Worm (Caenorhabditis elegans) whole organism, late embryonic: Measurements from ENCODE around the gene ifg-1.
A peak's percentile ranks its signal among the peaks of the same experiment; 100 is the strongest.

Experiments
- C08G9.2 ChIP-seq: sonication (generic microtip); optimal IDR thresholded peaks from 2 replicates; lab custom pipeline; 2016; ENCODE audit warnings: mild to moderate bottlenecking, missing genetic modification characterization, moderate library complexity, missing compliant biosample characterization
- F13H6.1 ChIP-seq: sonication (generic microtip); optimal IDR thresholded peaks from 2 replicates; lab custom pipeline; 2016; ENCODE audit warnings: missing genetic modification characterization, missing compliant biosample characterization
- K02D7.2 ChIP-seq: sonication (generic microtip); optimal IDR thresholded peaks from 2 replicates; lab custom pipeline; 2017; ENCODE audit warnings: mild to moderate bottlenecking, missing genetic modification characterization, missing compliant biosample characterization
- Y22D7AL.16 ChIP-seq: sonication (generic microtip); optimal IDR thresholded peaks from 2 replicates; lab custom pipeline; 2016; ENCODE audit warnings: missing genetic modification characterization, missing compliant biosample characterization
- ahr-1 ChIP-seq: sonication (generic microtip); optimal IDR thresholded peaks from 2 replicates; lab custom pipeline; 2016; ENCODE audit warnings: missing genetic modification characterization, missing compliant biosample characterization
- ama-1 ChIP-seq: fragments of 150-350 bp; optimal IDR thresholded peaks from 2 replicates; lab custom pipeline; 2014
- ceh-14 ChIP-seq: sonication (generic microtip); optimal IDR thresholded peaks from 2 replicates; lab custom pipeline; 2016; ENCODE audit warnings: missing genotype, missing genetic modification characterization, missing compliant biosample characterization
- ceh-18 ChIP-seq: sonication (generic microtip); optimal IDR thresholded peaks from 2 replicates; lab custom pipeline; 2016; ENCODE audit warnings: missing genetic modification characterization, missing compliant biosample characterization
- ceh-2 ChIP-seq: sonication (generic microtip); optimal IDR thresholded peaks from 2 replicates; lab custom pipeline; 2016; ENCODE audit warnings: missing genotype, missing genetic modification characterization, missing compliant biosample characterization
- ceh-31 ChIP-seq: sonication (generic microtip); optimal IDR thresholded peaks from 2 replicates; lab custom pipeline; 2016; ENCODE audit warnings: missing genetic modification characterization, missing compliant biosample characterization
- ceh-34 ChIP-seq: sonication (generic microtip); optimal IDR thresholded peaks from 2 replicates; lab custom pipeline; 2016; ENCODE audit warnings: mild to moderate bottlenecking, missing genetic modification characterization, missing compliant biosample characterization
- ceh-48 ChIP-seq: sonication (generic microtip); optimal IDR thresholded peaks from 2 replicates; lab custom pipeline; 2016; ENCODE audit warnings: missing genetic modification characterization, inconsistent platforms, missing compliant biosample characterization
- ceh-6 ChIP-seq: fragments of 200-800 bp; sonication (Bioruptor generic); optimal IDR thresholded peaks from 2 replicates; lab custom pipeline; 2018; ENCODE audit warnings: mild to moderate bottlenecking, missing genetic modification characterization, missing compliant biosample characterization
- ceh-9 ChIP-seq: sonication (generic microtip); optimal IDR thresholded peaks from 2 replicates; lab custom pipeline; 2016; ENCODE audit warnings: mild to moderate bottlenecking, missing genetic modification characterization, inconsistent platforms, missing compliant biosample characterization
- che-1 ChIP-seq: sonication (generic microtip); optimal IDR thresholded peaks from 2 replicates; lab custom pipeline; 2016; ENCODE audit warnings: mild to moderate bottlenecking, missing genetic modification characterization, missing compliant biosample characterization
- dve-1 ChIP-seq: sonication (generic microtip); optimal IDR thresholded peaks from 2 replicates; lab custom pipeline; 2017; ENCODE audit warnings: antibody characterized with exemption, mild to moderate bottlenecking, missing genetic modification characterization, missing compliant biosample characterization
- elt-4 ChIP-seq: sonication (generic microtip); optimal IDR thresholded peaks from 2 replicates; lab custom pipeline; 2016; ENCODE audit warnings: missing genetic modification characterization, missing compliant biosample characterization
- ets-4 ChIP-seq: sonication (generic microtip); optimal IDR thresholded peaks from 2 replicates; lab custom pipeline; 2016; ENCODE audit warnings: missing genetic modification characterization, missing compliant biosample characterization
- eyg-1 ChIP-seq: sonication (generic microtip); optimal IDR thresholded peaks from 2 replicates; lab custom pipeline; 2016; ENCODE audit warnings: missing genotype, missing genetic modification characterization, missing compliant biosample characterization
- fax-1 ChIP-seq: sonication (generic microtip); optimal IDR thresholded peaks from 2 replicates; lab custom pipeline; 2016; ENCODE audit warnings: missing genotype, missing genetic modification characterization, missing compliant biosample characterization
- fkh-6 ChIP-seq: sonication (generic microtip); optimal IDR thresholded peaks from 2 replicates; lab custom pipeline; 2016; ENCODE audit warnings: missing genetic modification characterization, missing compliant biosample characterization
- gmeb-2 ChIP-seq: sonication (generic microtip); optimal IDR thresholded peaks from 2 replicates; lab custom pipeline; 2016; ENCODE audit warnings: missing genetic modification characterization, inconsistent platforms, missing compliant biosample characterization
- hlh-30 ChIP-seq: sonication (generic microtip); optimal IDR thresholded peaks from 2 replicates; lab custom pipeline; 2017; ENCODE audit warnings: antibody characterized with exemption, missing genetic modification characterization, missing compliant biosample characterization; ENCODE audit not compliant: insufficient read depth
- lin-11 ChIP-seq: fragments of 200-800 bp; sonication (Bioruptor generic); optimal IDR thresholded peaks from 2 replicates; lab custom pipeline; 2018; ENCODE audit warnings: mild to moderate bottlenecking, missing genetic modification characterization, missing compliant biosample characterization
- madf-2 ChIP-seq: sonication (generic microtip); optimal IDR thresholded peaks from 2 replicates; lab custom pipeline; 2017; ENCODE audit warnings: missing genetic modification characterization, missing compliant biosample characterization
- mec-3 ChIP-seq: sonication (generic microtip); optimal IDR thresholded peaks from 2 replicates; lab custom pipeline; 2016; ENCODE audit warnings: borderline replicate concordance, missing genetic modification characterization, missing compliant biosample characterization
- nfya-1 ChIP-seq: sonication (generic microtip); optimal IDR thresholded peaks from 2 replicates; lab custom pipeline; 2017; ENCODE audit warnings: missing genetic modification characterization, mild to moderate bottlenecking, missing compliant biosample characterization, antibody characterized with exemption, moderate library complexity
- nhr-11 ChIP-seq: fragments of 150-350 bp; optimal IDR thresholded peaks from 2 replicates; lab custom pipeline; 2014; ENCODE audit warnings: missing biosample characterization, missing genetic modification characterization
- nhr-232 ChIP-seq: sonication (generic microtip); optimal IDR thresholded peaks from 2 replicates; lab custom pipeline; 2016; ENCODE audit warnings: missing genetic modification characterization, missing compliant biosample characterization
- odd-2 ChIP-seq: sonication (generic microtip); optimal IDR thresholded peaks from 2 replicates; lab custom pipeline; 2017; ENCODE audit warnings: antibody characterized with exemption, mild to moderate bottlenecking, missing genetic modification characterization, missing compliant biosample characterization
- pax-1 ChIP-seq: fragments of 150-350 bp; optimal IDR thresholded peaks from 2 replicates; lab custom pipeline; 2014; ENCODE audit warnings: missing biosample characterization, missing genetic modification characterization
- pha-4 ChIP-seq: fragments of 150-350 bp; optimal IDR thresholded peaks from 2 replicates; lab custom pipeline; 2018; ENCODE audit warnings: missing biosample characterization, missing genetic modification reagents, missing genetic modification characterization
- pros-1 ChIP-seq: fragments of 150-350 bp; optimal IDR thresholded peaks from 2 replicates; lab custom pipeline; 2014; ENCODE audit warnings: missing biosample characterization, missing genetic modification reagents, missing genetic modification characterization
- ref-2 ChIP-seq: sonication (generic microtip); optimal IDR thresholded peaks from 2 replicates; lab custom pipeline; 2016; ENCODE audit warnings: missing genetic modification characterization, missing compliant biosample characterization
- sdc-2 ChIP-seq: sonication (generic microtip); optimal IDR thresholded peaks from 2 replicates; lab custom pipeline; 2016; ENCODE audit warnings: missing genotype, missing genetic modification characterization, missing compliant biosample characterization
- sox-2 ChIP-seq: fragments of 200-800 bp; sonication (Bioruptor generic); IDR thresholded peaks from 2 replicates; pipeline ENCODE4 v1.3.6; 2022; ENCODE audit warnings: missing genetic modification reagents, missing genetic modification characterization, missing compliant biosample characterization
- sox-4 ChIP-seq: sonication (generic microtip); optimal IDR thresholded peaks from 2 replicates; lab custom pipeline; 2017; ENCODE audit warnings: mild to moderate bottlenecking, missing genetic modification characterization, inconsistent platforms, missing compliant biosample characterization
- tbx-7 ChIP-seq: sonication (generic microtip); optimal IDR thresholded peaks from 2 replicates; lab custom pipeline; 2016; ENCODE audit warnings: missing genotype, missing genetic modification characterization, missing compliant biosample characterization
- ttx-3 ChIP-seq: sonication (generic microtip); optimal IDR thresholded peaks from 2 replicates; lab custom pipeline; 2016; ENCODE audit warnings: missing genetic modification reagents, missing genetic modification characterization, missing compliant biosample characterization
- unc-3 ChIP-seq, 2 experiments: fragments of 200-800 bp in 1 of 2; sonication (Bioruptor generic) in 1 of 2; sonication (generic microtip) in 1 of 2; conservative IDR thresholded peaks in 1 of 2; optimal IDR thresholded peaks in 1 of 2; 2 replicates each; pipeline versions ENCODE4 v1.3.6 to Lab custom; 2016 to 2022; ENCODE audit warnings: missing compliant biosample characterization in 2 of 2, missing genetic modification characterization in 2 of 2, missing genetic modification reagents in 1 of 2
- unc-42 ChIP-seq: sonication (generic microtip); optimal IDR thresholded peaks from 2 replicates; lab custom pipeline; 2016; ENCODE audit warnings: missing genotype, missing genetic modification characterization, missing compliant biosample characterization
- unc-55 ChIP-seq: sonication (generic microtip); optimal IDR thresholded peaks from 2 replicates; lab custom pipeline; 2017; ENCODE audit warnings: missing biosample characterization, missing genetic modification reagents, missing genetic modification characterization
- zip-5 ChIP-seq: sonication (generic microtip); optimal IDR thresholded peaks from 2 replicates; lab custom pipeline; 2016; ENCODE audit warnings: missing genetic modification characterization, missing compliant biosample characterization
- ztf-16 ChIP-seq: sonication (generic microtip); optimal IDR thresholded peaks from 2 replicates; lab custom pipeline; 2017; ENCODE audit warnings: missing genetic modification characterization, missing compliant biosample characterization

The ifg-1 gene

DNA sequence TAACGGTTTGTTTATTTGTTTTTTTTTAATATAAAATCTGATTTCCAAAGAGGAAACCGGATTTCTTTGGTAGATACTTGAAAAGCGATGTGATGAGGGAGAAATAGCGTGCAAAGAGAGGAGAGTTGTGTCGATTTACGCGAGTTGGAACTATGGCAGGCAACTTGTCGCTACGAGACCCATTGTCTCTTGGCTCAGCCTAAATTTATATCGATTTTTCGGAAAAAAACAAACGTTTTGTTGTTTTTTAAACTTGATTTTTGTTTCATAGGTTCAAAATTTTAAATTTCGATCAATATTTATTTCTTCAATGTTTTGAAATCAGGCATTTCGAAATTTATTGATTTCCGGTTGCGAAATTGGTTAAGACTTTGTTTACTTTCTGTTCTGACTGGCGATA, 589 bp upstream of the ifg-1 start, which contains the start of gene M110.3:
Gene M110.3, minus strand, starts transcription at position 184 of the 400 bp plus-strand sequence.
- TF ChIP-seq nhr-11 (tag; lab: Kevin White, UChicago) (no peak), zip-5 (tag; lab: Kevin White, UChicago) (no peak), fax-1 (tag; lab: Kevin White, UChicago) (no peak), lin-11 (no peak), pax-1 (tag; lab: Kevin White, UChicago) (peak; percentile 9), unc-42 (tag; lab: Kevin White, UChicago) (peak; percentile 37), pha-4 (no peak), ets-4 (peak; percentile 21), nhr-232 (tag; lab: Kevin White, UChicago) (no peak), ceh-48 (peak; percentile 78), nfya-1 (tag; lab: Kevin White, UChicago) (peak; percentile 20), dve-1 (tag; lab: Kevin White, UChicago) (peak; percentile 20), ceh-18 (tag; lab: Kevin White, UChicago) (no peak), unc-55 (peak; percentile 20), ceh-34 (tag; lab: Kevin White, UChicago) (peak; percentile 32), C08G9.2 (no peak)

DNA sequence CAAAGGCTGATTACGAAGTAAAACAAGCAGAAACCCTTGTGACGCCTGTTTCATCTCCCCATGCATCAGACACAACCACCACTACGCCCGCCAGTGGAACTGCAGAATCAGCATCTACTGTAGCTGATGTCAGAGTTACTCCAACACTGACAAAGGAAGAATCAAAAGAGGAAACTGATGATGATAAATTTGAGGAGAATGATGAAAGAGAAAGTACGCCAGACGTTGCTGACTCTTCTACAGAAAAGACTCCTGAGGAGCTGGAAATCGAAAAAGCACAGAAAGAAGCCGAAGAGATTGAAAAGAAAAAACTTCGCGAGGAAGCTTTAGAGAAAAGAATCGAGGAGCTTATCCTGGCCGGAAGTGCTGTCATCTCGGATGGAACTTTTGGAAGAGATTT, 1.2 kb downstream of the ifg-1 start:
- TF ChIP-seq odd-2 (tag; lab: Kevin White, UChicago) (no peak), pax-1 (tag; lab: Kevin White, UChicago) (no peak), sox-4 (no peak), unc-42 (tag; lab: Kevin White, UChicago) (no peak)

DNA sequence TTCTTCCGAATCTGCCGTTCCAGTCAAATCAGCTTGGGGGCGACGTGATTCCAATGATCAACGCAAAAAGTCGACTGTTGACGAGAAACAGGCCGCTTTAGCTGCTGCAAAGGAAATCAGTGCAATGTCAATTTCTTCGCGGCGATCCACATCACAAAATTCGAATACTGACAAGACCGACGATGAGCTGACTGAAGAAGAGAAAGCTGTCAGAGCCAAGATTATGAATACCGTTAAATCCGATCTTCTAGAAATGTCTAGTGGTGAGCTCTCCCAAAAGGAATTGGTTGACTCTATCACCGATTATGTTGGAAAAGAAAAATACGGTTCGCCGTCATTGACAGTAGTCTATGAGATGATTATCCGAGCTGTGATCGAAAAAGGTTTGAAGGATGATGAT, 3.2 kb downstream of the ifg-1 start:
- TF ChIP-seq mec-3 (tag; lab: Kevin White, UChicago) (no peak), dve-1 (tag; lab: Kevin White, UChicago) (no peak), pros-1 (tag; lab: Kevin White, UChicago) (no peak), odd-2 (tag; lab: Kevin White, UChicago) (no peak), sox-2 (GFP tag; lab: Robert Waterston, UW) (no peak), ceh-9 (tag; lab: Kevin White, UChicago) (no peak), ceh-14 (tag; lab: Kevin White, UChicago) (no peak)
- TF ChIP-seq, all 69 proteins: peak for 0

DNA sequence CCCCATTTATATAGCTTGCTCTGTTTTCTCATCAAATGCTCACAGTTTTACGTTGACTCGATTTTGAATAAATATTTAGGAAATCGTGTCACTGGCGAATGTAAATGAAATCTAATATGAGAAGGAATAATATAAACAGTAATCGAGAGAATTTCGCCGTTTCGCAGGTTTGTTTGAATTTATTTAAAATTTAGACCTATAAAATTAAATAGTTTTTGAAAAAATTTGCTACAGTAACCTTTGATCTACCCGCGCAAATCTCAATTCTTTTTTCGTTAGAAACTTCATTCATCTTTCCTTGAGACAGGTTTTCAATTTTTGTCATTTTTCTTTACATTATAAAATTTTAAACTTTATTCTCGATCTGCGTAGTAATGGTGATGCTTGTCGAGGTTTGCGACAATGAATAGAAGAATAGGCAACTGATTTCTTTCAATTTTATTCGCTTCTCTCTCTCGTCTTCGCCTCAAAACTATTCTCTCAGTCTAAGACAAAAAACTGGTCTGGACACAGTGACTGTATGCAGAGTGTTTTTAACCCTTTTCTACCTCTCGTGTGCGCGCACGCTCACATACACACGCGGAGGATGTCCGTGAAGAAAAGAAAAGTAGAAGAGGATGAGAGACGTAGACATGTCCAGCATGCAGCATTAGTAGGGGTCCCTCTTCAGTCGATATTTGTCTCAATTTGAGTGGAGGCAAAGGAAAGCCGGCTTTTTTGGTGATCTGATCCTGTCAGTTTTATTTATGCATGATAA, 5.5 kb downstream of the ifg-1 start, which contains the start of gene dab-1:
Gene dab-1, plus strand, starts transcription at position 78 of the 757 bp plus-strand sequence.
- no peak for TF ChIP-seq ceh-6 (GFP tag; lab: Kevin White, UChicago)
- TF ChIP-seq ceh-9 (tag; lab: Kevin White, UChicago) = no peak
- TF ChIP-seq fkh-6 (tag; lab: Kevin White, UChicago) = no peak
- TF ChIP-seq sdc-2 (tag; lab: Kevin White, UChicago) = no peak
- TF ChIP-seq ahr-1 = no peak
- no peak for TF ChIP-seq tbx-7 (tag; lab: Kevin White, UChicago)
- no peak for TF ChIP-seq pax-1 (tag; lab: Kevin White, UChicago)
- no peak for TF ChIP-seq ama-1 (lab: Kevin White, UChicago)
- no peak for TF ChIP-seq Y22D7AL.16 (tag; lab: Kevin White, UChicago)
- TF ChIP-seq unc-3 (GFP tag; conservative IDR thresholded peaks at IDR 0.05; lab: Robert Waterston, UW) = no peak
- TF ChIP-seq unc-3 (tag; optimal IDR thresholded peaks at IDR 0.05; lab: Kevin White, UChicago) = no peak
- peak; percentile 30 for TF ChIP-seq unc-55
- TF ChIP-seq che-1 = no peak
- TF ChIP-seq ztf-16 (tag; lab: Kevin White, UChicago) = no peak
- no peak for TF ChIP-seq gmeb-2 (tag; lab: Kevin White, UChicago)
- TF ChIP-seq zip-5 (tag; lab: Kevin White, UChicago) = no peak
- TF ChIP-seq ceh-31 (tag; lab: Kevin White, UChicago) = peak; percentile 6
- no peak for TF ChIP-seq C08G9.2
- no peak for TF ChIP-seq ttx-3
- no peak for TF ChIP-seq eyg-1
- no peak for TF ChIP-seq ceh-2
- no peak for TF ChIP-seq F13H6.1 (tag; lab: Kevin White, UChicago)
- no peak for TF ChIP-seq ets-4
- TF ChIP-seq K02D7.2 (tag; lab: Kevin White, UChicago) = no peak
- no peak for TF ChIP-seq unc-42 (tag; lab: Kevin White, UChicago)
- no peak for TF ChIP-seq madf-2 (tag; lab: Kevin White, UChicago)
- no peak for TF ChIP-seq elt-4 (tag; lab: Kevin White, UChicago)
- TF ChIP-seq ref-2 = no peak
- peak; percentile 49 for TF ChIP-seq hlh-30 (tag; lab: Kevin White, UChicago)
- no peak for TF ChIP-seq pros-1 (tag; lab: Kevin White, UChicago)
- no peak for TF ChIP-seq ceh-34 (tag; lab: Kevin White, UChicago)
- TF ChIP-seq nfya-1 (tag; lab: Kevin White, UChicago) = peak; percentile 32
- TF ChIP-seq odd-2 (tag; lab: Kevin White, UChicago) = no peak
